Fruit fly (Drosophila melanogaster) whole organism, embryonic: Measurements from ENCODE around the gene CG31922.

Experiments used
- Atf-2 ChIP-seq: fragments of 200-800 bp; sonication (Bioruptor generic); optimal IDR thresholded peaks from 2 replicates; lab custom pipeline; 2016; ENCODE audit warnings: missing biosample characterization, missing genetic modification characterization
- B-H2 ChIP-seq: fragments of 200-800 bp; sonication (Bioruptor generic); optimal IDR thresholded peaks from 2 replicates; lab custom pipeline; 2018; ENCODE audit warnings: missing biosample characterization, mild to moderate bottlenecking, missing genetic modification characterization
- Blimp-1 ChIP-seq: fragments of 200-800 bp; sonication (Bioruptor generic); optimal IDR thresholded peaks from 3 replicates; lab custom pipeline; 2018; ENCODE audit warnings: missing biosample characterization, missing genetic modification characterization, mild to moderate bottlenecking, moderate library complexity, missing genetic modification reagents
- CG10431 ChIP-seq: fragments of 200-800 bp; sonication (Bioruptor generic); optimal IDR thresholded peaks from 3 replicates; lab custom pipeline; 2018; ENCODE audit warnings: missing biosample characterization, mild to moderate bottlenecking, missing genetic modification characterization
- CG11093 ChIP-seq: fragments of 200-800 bp; sonication (Bioruptor generic); IDR thresholded peaks from 3 replicates; pipeline ENCODE4 v1.3.6; 2022; ENCODE audit warnings: missing biosample characterization, missing genetic modification characterization
- CG11723 ChIP-seq: fragments of 200-800 bp; sonication (Bioruptor generic); optimal IDR thresholded peaks from 2 replicates; lab custom pipeline; 2017; ENCODE audit warnings: missing biosample characterization, mild to moderate bottlenecking, missing genetic modification characterization
- CG12659 ChIP-seq: fragments of 200-800 bp; sonication (Bioruptor generic); optimal IDR thresholded peaks from 3 replicates; lab custom pipeline; 2017; ENCODE audit warnings: mild to moderate bottlenecking, missing biosample characterization, missing genetic modification reagents, missing genetic modification characterization
- CG13123 ChIP-seq: fragments of 200-800 bp; sonication (Bioruptor generic); optimal IDR thresholded peaks from 2 replicates; lab custom pipeline; 2016; ENCODE audit warnings: missing biosample characterization, missing genetic modification characterization
- CG13296 ChIP-seq: fragments of 200-800 bp; sonication (Bioruptor generic); optimal IDR thresholded peaks from 3 replicates; lab custom pipeline; 2018; ENCODE audit warnings: missing biosample characterization, mild to moderate bottlenecking, missing genetic modification characterization
- CG13894 ChIP-seq: fragments of 200-800 bp; sonication (Bioruptor generic); optimal IDR thresholded peaks from 3 replicates; lab custom pipeline; 2018; ENCODE audit warnings: missing biosample characterization, mild to moderate bottlenecking, missing genetic modification characterization, moderate library complexity
- CG15601 ChIP-seq: fragments of 200-800 bp; sonication (Bioruptor generic); optimal IDR thresholded peaks from 3 replicates; lab custom pipeline; 2019; ENCODE audit warnings: missing biosample characterization, mild to moderate bottlenecking, missing genetic modification characterization, moderate library complexity
- CG32532 ChIP-seq: fragments of 200-800 bp; sonication (Bioruptor generic); IDR thresholded peaks from 2 replicates; pipeline ENCODE4 v1.3.6; 2022; ENCODE audit warnings: missing biosample characterization, missing genetic modification characterization
- CG42726 ChIP-seq: fragments of 200-800 bp; sonication (Bioruptor generic); IDR thresholded peaks from 2 replicates; pipeline ENCODE4 v1.3.6; 2022; ENCODE audit warnings: missing biosample characterization, missing genetic modification characterization; ENCODE audit not compliant: partially characterized antibody
- CG5245 ChIP-seq: fragments of 200-800 bp; sonication (Bioruptor generic); optimal IDR thresholded peaks from 3 replicates; lab custom pipeline; 2016; ENCODE audit warnings: missing biosample characterization, missing genetic modification characterization
- CG7357 ChIP-seq: fragments of 200-800 bp; sonication (Bioruptor generic); IDR thresholded peaks from 3 replicates; pipeline ENCODE4 v1.3.6; 2022; ENCODE audit warnings: missing biosample characterization, missing genetic modification characterization
- CG8388 ChIP-seq: fragments of 200-800 bp; sonication (Bioruptor generic); optimal IDR thresholded peaks from 2 replicates; lab custom pipeline; 2019; ENCODE audit warnings: missing biosample characterization, mild to moderate bottlenecking, missing genetic modification characterization, moderate library complexity
- CG9876 ChIP-seq: fragments of 200-800 bp; sonication (Bioruptor generic); optimal IDR thresholded peaks from 2 replicates; lab custom pipeline; 2016; ENCODE audit warnings: missing biosample characterization, missing genetic modification characterization
- Doc3 ChIP-seq: fragments of 200-800 bp; sonication (Bioruptor generic); IDR thresholded peaks from 3 replicates; pipeline ENCODE4 v1.3.6; 2022; ENCODE audit warnings: missing biosample characterization, missing genetic modification characterization; ENCODE audit not compliant: partially characterized antibody
- Dref ChIP-seq: fragments of 200-800 bp; sonication (Bioruptor generic); IDR thresholded peaks from 2 replicates; pipeline ENCODE4 v1.3.6; 2022; ENCODE audit warnings: missing biosample characterization, missing genetic modification characterization
- Fer3 ChIP-seq: fragments of 200-800 bp; sonication (Bioruptor generic); optimal IDR thresholded peaks from 2 replicates; lab custom pipeline; 2018; ENCODE audit warnings: missing biosample characterization, mild to moderate bottlenecking, missing genetic modification characterization, moderate library complexity
- H2.0 ChIP-seq: fragments of 200-800 bp; sonication (Bioruptor generic); IDR thresholded peaks from 2 replicates; pipeline ENCODE4 v1.3.6; 2022; ENCODE audit warnings: missing biosample characterization, missing genetic modification characterization
- Hr39 ChIP-seq: fragments of >200 bp; optimal IDR thresholded peaks from 2 replicates; lab custom pipeline; 2017
- MTF-1 ChIP-seq: fragments of 200-800 bp; sonication (Bioruptor generic); optimal IDR thresholded peaks from 2 replicates; lab custom pipeline; 2018; ENCODE audit warnings: missing biosample characterization, mild to moderate bottlenecking, missing genetic modification characterization, borderline replicate concordance
- NFAT ChIP-seq: fragments of 200-800 bp; sonication (Bioruptor generic); IDR thresholded peaks from 2 replicates; pipeline ENCODE4 v1.3.6; 2022; ENCODE audit warnings: missing biosample characterization, missing genetic modification characterization
- Neu2 ChIP-seq: fragments of 200-800 bp; sonication (Bioruptor generic); optimal IDR thresholded peaks from 3 replicates; lab custom pipeline; 2016; ENCODE audit warnings: missing biosample characterization, missing genetic modification characterization, borderline replicate concordance
- Oli ChIP-seq: fragments of 200-800 bp; sonication (Bioruptor generic); optimal IDR thresholded peaks from 2 replicates; lab custom pipeline; 2018; ENCODE audit warnings: missing biosample characterization, mild to moderate bottlenecking, missing genetic modification characterization, moderate library complexity
- Six4 ChIP-seq: fragments of 200-800 bp; sonication (Bioruptor generic); optimal IDR thresholded peaks from 2 replicates; lab custom pipeline; 2016; ENCODE audit warnings: missing biosample characterization, missing genetic modification characterization
- Trl ChIP-seq, 3 experiments: fragments of >200 bp in 2 of 3; fragments of 200-800 bp in 1 of 3; sonication (Bioruptor generic) in 1 of 3; optimal IDR thresholded peaks; 2 replicates in 1 of 3; 3 replicates in 2 of 3; lab custom pipeline; 2016 to 2017; ENCODE audit warnings: missing biosample characterization in 1 of 3, missing genetic modification characterization in 1 of 3
- Usf ChIP-seq: fragments of 200-800 bp; sonication (Bioruptor generic); optimal IDR thresholded peaks from 2 replicates; lab custom pipeline; 2017; ENCODE audit warnings: missing genotype, missing biosample characterization, missing genetic modification characterization
- abd-A ChIP-seq: fragments of 200-800 bp; sonication (Bioruptor generic); optimal IDR thresholded peaks from 3 replicates; lab custom pipeline; 2019; ENCODE audit warnings: missing biosample characterization, mild to moderate bottlenecking, missing genetic modification characterization, moderate library complexity
- ash1 ChIP-seq: fragments of 200-800 bp; sonication (Bioruptor generic); optimal IDR thresholded peaks from 2 replicates; lab custom pipeline; 2018; ENCODE audit warnings: missing biosample characterization, mild to moderate bottlenecking, missing genetic modification characterization
- ato ChIP-seq: fragments of 200-800 bp; sonication (Bioruptor generic); IDR thresholded peaks from 2 replicates; pipeline ENCODE4 v1.3.6; 2022; ENCODE audit warnings: missing biosample characterization, missing genetic modification characterization; ENCODE audit not compliant: partially characterized antibody
- cg ChIP-seq: fragments of 200-800 bp; sonication (Bioruptor generic); optimal IDR thresholded peaks from 3 replicates; lab custom pipeline; 2019; ENCODE audit warnings: missing biosample characterization, mild to moderate bottlenecking, missing genetic modification characterization, moderate library complexity
- crc ChIP-seq: fragments of 200-800 bp; sonication (Bioruptor generic); optimal IDR thresholded peaks from 2 replicates; lab custom pipeline; 2016; ENCODE audit warnings: missing biosample characterization, missing genetic modification characterization
- ems ChIP-seq: fragments of 200-800 bp; sonication (Bioruptor generic); optimal IDR thresholded peaks from 3 replicates; lab custom pipeline; 2016; ENCODE audit warnings: missing biosample characterization, missing genetic modification characterization
- ken ChIP-seq: fragments of 200-800 bp; sonication (Bioruptor generic); IDR thresholded peaks from 3 replicates; pipeline ENCODE4 v1.3.6; 2022; ENCODE audit warnings: missing biosample characterization, missing genetic modification characterization
- kni ChIP-seq: fragments of 200-800 bp; sonication (Bioruptor generic); optimal IDR thresholded peaks from 3 replicates; lab custom pipeline; 2017; ENCODE audit warnings: mild to moderate bottlenecking, missing biosample characterization, missing genetic modification reagents, missing genetic modification characterization
- lmd ChIP-seq: fragments of 200-800 bp; sonication (Bioruptor generic); IDR thresholded peaks from 2 replicates; pipeline ENCODE4 v1.3.6; 2022; ENCODE audit warnings: missing biosample characterization, missing genetic modification characterization
- maf-S ChIP-seq: fragments of 200-800 bp; sonication (Bioruptor generic); optimal IDR thresholded peaks from 2 replicates; lab custom pipeline; 2016; ENCODE audit warnings: missing biosample characterization, missing genetic modification characterization
- p53 ChIP-seq: fragments of 200-800 bp; sonication (Bioruptor generic); optimal IDR thresholded peaks from 2 replicates; lab custom pipeline; 2016; ENCODE audit warnings: missing biosample characterization, missing genetic modification characterization
- rib ChIP-seq: fragments of 200-800 bp; sonication (Bioruptor generic); IDR thresholded peaks from 2 replicates; pipeline ENCODE4 v1.3.6; 2022; ENCODE audit warnings: missing biosample characterization, missing genetic modification characterization
- row ChIP-seq: fragments of 200-800 bp; sonication (Bioruptor generic); IDR thresholded peaks from 3 replicates; pipeline ENCODE4 v1.3.6; 2022; ENCODE audit warnings: missing biosample characterization, missing genetic modification characterization
- sd ChIP-seq: fragments of 200-800 bp; sonication (Bioruptor generic); optimal IDR thresholded peaks from 3 replicates; lab custom pipeline; 2018; ENCODE audit warnings: missing biosample characterization, mild to moderate bottlenecking, missing genetic modification characterization, moderate library complexity
- sug ChIP-seq: fragments of 200-800 bp; optimal IDR thresholded peaks from 2 replicates; lab custom pipeline; 2019; ENCODE audit warnings: missing biosample characterization, mild to moderate bottlenecking, missing genetic modification characterization, moderate library complexity
- tin ChIP-seq: fragments of 200-800 bp; sonication (Bioruptor generic); optimal IDR thresholded peaks from 3 replicates; lab custom pipeline; 2016; ENCODE audit warnings: missing biosample characterization, missing genetic modification characterization
- trem ChIP-seq: fragments of 200-800 bp; optimal IDR thresholded peaks from 3 replicates; lab custom pipeline; 2019; ENCODE audit warnings: missing biosample characterization, mild to moderate bottlenecking, missing genetic modification characterization, moderate library complexity
- wdn ChIP-seq: fragments of 200-800 bp; sonication (Bioruptor generic); IDR thresholded peaks from 2 replicates; pipeline ENCODE4 v1.3.6; 2022; ENCODE audit warnings: missing biosample characterization, missing genetic modification characterization
- zfh2 ChIP-seq: fragments of 200-800 bp; sonication (Bioruptor generic); optimal IDR thresholded peaks from 2 replicates; lab custom pipeline; 2016; ENCODE audit warnings: missing biosample characterization, missing genetic modification characterization

Gene CG31922

dm6 chr2L:1185642-1186497 lies 15.9 kb downstream of the CG31922 start, which contains the start of gene CG5001 (continued):
- TF ChIP-seq CG11723 (GFP tag; lab: Kevin White, UChicago), result no peak
- TF ChIP-seq sug, result peak; percentile 85
- peak; percentile 25 for TF ChIP-seq sd (tag; lab: Kevin White, UChicago)
- peak; percentile 85 for TF ChIP-seq lmd (GFP tag; lab: Robert Waterston, UW)
- TF ChIP-seq cg, result peak; percentile 62
- peak; percentile 81 for TF ChIP-seq CG12659 (GFP tag; lab: Kevin White, UChicago)
- peak; percentile 95 for TF ChIP-seq CG32532 (GFP tag; lab: Robert Waterston, UW)
- peak; percentile 88 for TF ChIP-seq CG13296 (GFP tag; lab: Kevin White, UChicago)
- peak; percentile 54 for TF ChIP-seq Atf-2 (GFP tag; lab: Kevin White, UChicago)
- peak; percentile 54 for TF ChIP-seq kni (GFP tag; lab: Kevin White, UChicago)
- TF ChIP-seq Blimp-1 (GFP tag; lab: Kevin White, UChicago), result peak; percentile 92
- peak; percentile 30 for TF ChIP-seq Usf (GFP tag; lab: Kevin White, UChicago)
- peak; percentile 76 to 95 for TF ChIP-seq Trl (optimal IDR thresholded peaks at IDR 0.05; lab: Kevin White, UChicago)
- TF ChIP-seq Trl (GFP tag; optimal IDR thresholded peaks at IDR 0.05; lab: Kevin White, UChicago), result peak; percentile 62
- TF ChIP-seq Hr39 (lab: Kevin White, UChicago), result no peak
- peak; percentile 62 for TF ChIP-seq rib (GFP tag; lab: Robert Waterston, UW)
- peak; percentile 79 for TF ChIP-seq tin (GFP tag; lab: Kevin White, UChicago)
- TF ChIP-seq ash1 (GFP tag; lab: Kevin White, UChicago), result peak; percentile 39
- TF ChIP-seq crc, result peak; percentile 34
- TF ChIP-seq Neu2 (GFP tag; lab: Kevin White, UChicago), result no peak
- peak; percentile 76 for TF ChIP-seq CG15601
- peak; percentile 64 for TF ChIP-seq B-H2 (GFP tag; lab: Kevin White, UChicago)
- no peak for TF ChIP-seq CG42726
- TF ChIP-seq CG8388, result peak; percentile 87
- TF ChIP-seq p53, result no peak
- peak; percentile 81 for TF ChIP-seq H2.0 (GFP tag; lab: Robert Waterston, UW)
- peak; percentile 95 for TF ChIP-seq row
- peak; percentile 79 for TF ChIP-seq trem (tag; lab: Kevin White, UChicago)
- 0 out of 3 replicates have a peak, but pooled peaks have one; percentile 37 for TF ChIP-seq CG7357
- TF ChIP-seq zfh2 (GFP tag; lab: Kevin White, UChicago), result peak; percentile 58
- peak; percentile 63; the same call in 1 of the 3 replicates for TF ChIP-seq ken
- TF ChIP-seq CG10431 (GFP tag; lab: Kevin White, UChicago), result peak; percentile 97
- peak; percentile 77 for TF ChIP-seq Six4 (GFP tag; lab: Kevin White, UChicago)
- 0 out of 2 replicates have a peak, but pooled peaks have one; percentile 9 for TF ChIP-seq Dref
- TF ChIP-seq wdn (GFP tag; lab: Robert Waterston, UW), result peak; percentile 43
- peak; percentile 82 for TF ChIP-seq MTF-1 (GFP tag; lab: Kevin White, UChicago)
- TF ChIP-seq maf-S, result peak; percentile 48
- TF ChIP-seq Doc3 (GFP tag; lab: Robert Waterston, UW), result no peak
- TF ChIP-seq CG13894 (tag; lab: Kevin White, UChicago), result peak; percentile 86
- peak; percentile 55; the same call in 2 of the 3 replicates for TF ChIP-seq CG11093 (GFP tag; lab: Robert Waterston, UW)
- TF ChIP-seq Oli, result peak; percentile 83
- TF ChIP-seq NFAT, result peak; percentile 90
- peak; percentile 63 for TF ChIP-seq CG13123
- TF ChIP-seq CG9876 (GFP tag; lab: Kevin White, UChicago), result peak; percentile 19
- TF ChIP-seq CG5245 (GFP tag; lab: Kevin White, UChicago), result peak; percentile 82
- no peak for TF ChIP-seq abd-A (tag; lab: Kevin White, UChicago)
- peak; percentile 75 for TF ChIP-seq ems (GFP tag; lab: Kevin White, UChicago)
- no peak for TF ChIP-seq ato (GFP tag; lab: Robert Waterston, UW)
- peak; percentile 94 for TF ChIP-seq Fer3 (tag; lab: Kevin White, UChicago)
